Worm (Caenorhabditis elegans) whole organism, L4 larva: ENCODE measurements around the gene K11H12.5.
A peak's percentile ranks its signal among the peaks of the same experiment; 100 is the strongest.

Experiments used
- F10B5.3 ChIP-seq: sonication (generic microtip); optimal IDR thresholded peaks from 2 replicates; lab custom pipeline; 2016; ENCODE audit warnings: mild to moderate bottlenecking, missing genetic modification characterization, missing compliant biosample characterization
- F26F4.8 ChIP-seq: fragments of 200-800 bp; sonication (Bioruptor generic); conservative IDR thresholded peaks from 2 replicates; pipeline ENCODE4 v1.3.6; 2022; ENCODE audit warnings: missing genetic modification characterization, missing compliant biosample characterization
- F37D6.2 ChIP-seq: sonication (generic microtip); optimal IDR thresholded peaks from 2 replicates; lab custom pipeline; 2016; ENCODE audit warnings: mild to moderate bottlenecking, missing genetic modification characterization, missing compliant biosample characterization
- F44E2.7 ChIP-seq: fragments of 200-800 bp; sonication (Bioruptor generic); IDR thresholded peaks from 2 replicates; pipeline ENCODE4 v2.1.2; 2022; ENCODE audit warnings: missing genetic modification characterization, missing compliant biosample characterization
- Y5F2A.4 ChIP-seq: fragments of 200-800 bp; sonication (Bioruptor generic); optimal IDR thresholded peaks from 2 replicates; lab custom pipeline; 2018; ENCODE audit warnings: mild to moderate bottlenecking, missing genetic modification characterization, missing compliant biosample characterization
- aly-2 ChIP-seq: sonication (generic microtip); optimal IDR thresholded peaks from 2 replicates; lab custom pipeline; 2018; ENCODE audit warnings: missing biosample characterization, missing genetic modification characterization
- arid-1 ChIP-seq: fragments of 200-800 bp; sonication (Bioruptor generic); conservative IDR thresholded peaks from 2 replicates; pipeline ENCODE4 v1.3.6; 2022; ENCODE audit warnings: missing genetic modification reagents, missing genetic modification characterization, missing compliant biosample characterization
- attf-4 ChIP-seq: sonication (generic microtip); optimal IDR thresholded peaks from 3 replicates; lab custom pipeline; 2017; ENCODE audit warnings: missing biosample characterization, missing genetic modification characterization
- ces-1 ChIP-seq: fragments of 150-350 bp; sonication (generic microtip); optimal IDR thresholded peaks from 4 replicates; lab custom pipeline; 2014; ENCODE audit warnings: missing biosample characterization, missing genetic modification reagents, missing genetic modification characterization
- daf-16 ChIP-seq, 3 experiments: sonication (generic microtip); optimal IDR thresholded peaks; 2 replicates each; lab custom pipeline; 2016 to 2017; ENCODE audit warnings: missing genetic modification characterization in 3 of 3, missing genetic modification reagents in 3 of 3, mild to moderate bottlenecking in 2 of 3, missing compliant biosample characterization in 2 of 3, missing biosample characterization in 1 of 3, moderate library complexity in 1 of 3
- daf-8 ChIP-seq: fragments of 200-800 bp; sonication (Bioruptor generic); IDR thresholded peaks from 2 replicates; pipeline ENCODE4 v1.3.6; 2022; ENCODE audit warnings: missing genetic modification characterization, missing compliant biosample characterization
- dmd-6 ChIP-seq: fragments of 200-800 bp; sonication (Bioruptor generic); IDR thresholded peaks from 2 replicates; pipeline ENCODE4 v1.3.6; 2022; ENCODE audit warnings: missing genetic modification reagents, missing genetic modification characterization, missing compliant biosample characterization
- dmd-8 ChIP-seq: fragments of 200-800 bp; sonication (Bioruptor generic); IDR thresholded peaks from 2 replicates; pipeline ENCODE4 v1.3.6; 2022; ENCODE audit warnings: missing genetic modification characterization, missing compliant biosample characterization
- dmd-9 ChIP-seq: fragments of 200-800 bp; sonication (Bioruptor generic); IDR thresholded peaks from 2 replicates; pipeline ENCODE4 v1.3.6; 2022; ENCODE audit warnings: missing genetic modification reagents, missing genetic modification characterization, missing compliant biosample characterization
- dpl-1 ChIP-seq: fragments of 150-350 bp; optimal IDR thresholded peaks from 2 replicates; lab custom pipeline; 2014; ENCODE audit warnings: missing biosample characterization, missing genetic modification reagents, missing genetic modification characterization
- egl-27 ChIP-seq: sonication (generic microtip); optimal IDR thresholded peaks from 3 replicates; lab custom pipeline; 2017; ENCODE audit warnings: missing biosample characterization, missing genetic modification reagents, missing genetic modification characterization
- egl-43 ChIP-seq: fragments of 200-800 bp; sonication (Bioruptor generic); IDR thresholded peaks from 2 replicates; pipeline ENCODE4 v1.3.6; 2022; ENCODE audit warnings: missing genetic modification reagents, missing genetic modification characterization, missing compliant biosample characterization
- hlh-30 ChIP-seq: sonication (generic microtip); optimal IDR thresholded peaks from 2 replicates; lab custom pipeline; 2017; ENCODE audit warnings: antibody characterized with exemption, mild to moderate bottlenecking, missing genetic modification characterization, missing compliant biosample characterization; ENCODE audit not compliant: insufficient read depth
- hmg-1.1 ChIP-seq: fragments of 200-800 bp; sonication (Bioruptor generic); IDR thresholded peaks from 2 replicates; pipeline ENCODE4 v1.3.6; 2022; ENCODE audit warnings: missing genetic modification reagents, missing genetic modification characterization, missing compliant biosample characterization
- jun-1 ChIP-seq: fragments of 150-350 bp; optimal IDR thresholded peaks from 2 replicates; lab custom pipeline; 2014; ENCODE audit warnings: missing biosample characterization, missing genetic modification reagents, missing genetic modification characterization
- lin-15B ChIP-seq: fragments of 150-350 bp; sonication (generic microtip); optimal IDR thresholded peaks from 3 replicates; lab custom pipeline; 2014; ENCODE audit warnings: missing biosample characterization, missing genetic modification characterization
- lin-38 ChIP-seq: fragments of 200-800 bp; sonication (Bioruptor generic); IDR thresholded peaks from 2 replicates; pipeline ENCODE4 v1.3.6; 2022; ENCODE audit warnings: missing genetic modification reagents, missing genetic modification characterization, missing compliant biosample characterization
- lin-39 ChIP-seq: fragments of 150-350 bp; optimal IDR thresholded peaks from 2 replicates; lab custom pipeline; 2014; ENCODE audit warnings: missing biosample characterization, missing genetic modification reagents, missing genetic modification characterization
- lir-3 ChIP-seq: sonication (generic microtip); optimal IDR thresholded peaks from 2 replicates; lab custom pipeline; 2016; ENCODE audit warnings: mild to moderate bottlenecking, missing genetic modification characterization, missing compliant biosample characterization
- lsy-2 ChIP-seq, 2 experiments: fragments of 150-350 bp in 1 of 2; sonication (generic microtip) in 1 of 2; optimal IDR thresholded peaks; 2 replicates each; lab custom pipeline; 2014 to 2017; ENCODE audit warnings: missing biosample characterization in 2 of 2, missing genetic modification characterization in 2 of 2
- madf-9 ChIP-seq: fragments of 200-800 bp; sonication (Bioruptor generic); conservative IDR thresholded peaks from 2 replicates; pipeline ENCODE4 v1.3.6; 2022; ENCODE audit warnings: missing genetic modification reagents, missing genetic modification characterization, missing compliant biosample characterization
- mdl-1 ChIP-seq, 2 experiments: fragments of 150-350 bp in 1 of 2; sonication (generic microtip) in 1 of 2; optimal IDR thresholded peaks; 2 replicates each; lab custom pipeline; 2014 to 2017; ENCODE audit warnings: missing biosample characterization in 2 of 2, missing genetic modification characterization in 2 of 2
- mdt-29 ChIP-seq: fragments of 200-800 bp; sonication (Bioruptor generic); IDR thresholded peaks from 2 replicates; pipeline ENCODE4 v1.3.6; 2022; ENCODE audit warnings: missing genetic modification reagents, missing genetic modification characterization, missing compliant biosample characterization
- mep-1 ChIP-seq: fragments of 150-350 bp; sonication (generic microtip); optimal IDR thresholded peaks from 3 replicates; lab custom pipeline; 2014; ENCODE audit warnings: missing biosample characterization, missing genetic modification characterization
- nhr-102 ChIP-seq: sonication (generic microtip); optimal IDR thresholded peaks from 2 replicates; lab custom pipeline; 2016; ENCODE audit warnings: mild to moderate bottlenecking, missing genetic modification characterization, moderate library complexity, missing compliant biosample characterization
- nhr-111 ChIP-seq: fragments of 200-800 bp; sonication (Bioruptor generic); optimal IDR thresholded peaks from 2 replicates; lab custom pipeline; 2018; ENCODE audit warnings: mild to moderate bottlenecking, missing genetic modification characterization, missing compliant biosample characterization
- nhr-237 ChIP-seq: sonication (generic microtip); optimal IDR thresholded peaks from 2 replicates; lab custom pipeline; 2017; ENCODE audit warnings: missing biosample characterization, missing genetic modification characterization
- nhr-25 ChIP-seq: sonication (generic microtip); optimal IDR thresholded peaks from 2 replicates; lab custom pipeline; 2017; ENCODE audit warnings: missing genetic modification characterization, mild to moderate bottlenecking, missing compliant biosample characterization, antibody characterized with exemption, moderate library complexity, borderline replicate concordance; ENCODE audit not compliant: insufficient read depth
- nhr-28 ChIP-seq: fragments of 150-350 bp; optimal IDR thresholded peaks from 2 replicates; lab custom pipeline; 2014; ENCODE audit warnings: missing biosample characterization, missing genetic modification characterization
- pha-4 ChIP-seq, 2 experiments: fragments of 150-350 bp in 1 of 2; fragments of 200-800 bp in 1 of 2; sonication (Bioruptor generic) in 1 of 2; IDR thresholded peaks in 1 of 2; optimal IDR thresholded peaks in 1 of 2; 2 replicates each; pipeline versions ENCODE4 v1.3.6 to Lab custom; 2014 to 2022; ENCODE audit warnings: missing genetic modification characterization in 2 of 2, missing genetic modification reagents in 2 of 2, missing biosample characterization in 1 of 2, missing compliant biosample characterization in 1 of 2
- rbr-2 ChIP-seq: sonication (generic microtip); optimal IDR thresholded peaks from 2 replicates; lab custom pipeline; 2016; ENCODE audit warnings: missing genotype, missing genetic modification characterization, missing compliant biosample characterization
- skn-1 ChIP-seq: fragments of 150-350 bp; optimal IDR thresholded peaks from 2 replicates; lab custom pipeline; 2014; ENCODE audit warnings: missing biosample characterization, missing genetic modification characterization
- spr-3 ChIP-seq: fragments of 200-800 bp; sonication (Bioruptor generic); optimal IDR thresholded peaks from 2 replicates; lab custom pipeline; 2018; ENCODE audit warnings: mild to moderate bottlenecking, missing genetic modification characterization, missing compliant biosample characterization
- tag-97 ChIP-seq: fragments of 200-800 bp; sonication (Bioruptor generic); IDR thresholded peaks from 2 replicates; pipeline ENCODE4 v1.3.6; 2022; ENCODE audit warnings: missing genetic modification characterization, missing compliant biosample characterization
- tra-1 ChIP-seq: fragments of 200-800 bp; sonication (Bioruptor generic); IDR thresholded peaks from 2 replicates; pipeline ENCODE4 v1.3.6; 2022; ENCODE audit warnings: missing genetic modification reagents, missing genetic modification characterization, missing compliant biosample characterization
- unc-39 ChIP-seq: sonication (generic microtip); optimal IDR thresholded peaks from 2 replicates; lab custom pipeline; 2017; ENCODE audit warnings: missing biosample characterization, missing genetic modification characterization
- unc-62 ChIP-seq, 3 experiments: fragments of 150-350 bp in 1 of 3; sonication (generic microtip); optimal IDR thresholded peaks in 2 of 3; peaks in 1 of 3; 1 replicate in 1 of 3; 2 replicates in 2 of 3; lab custom pipeline; 2014 to 2017; ENCODE audit warnings: missing biosample characterization in 3 of 3, missing genetic modification characterization in 3 of 3, missing genetic modification reagents in 3 of 3, missing genotype in 1 of 3
- zag-1 ChIP-seq: fragments of 150-350 bp; optimal IDR thresholded peaks from 2 replicates; lab custom pipeline; 2014; ENCODE audit warnings: missing biosample characterization, missing genetic modification characterization
- zip-2 ChIP-seq: fragments of 150-350 bp; optimal IDR thresholded peaks from 2 replicates; lab custom pipeline; 2014; ENCODE audit warnings: missing biosample characterization, missing genetic modification characterization
- ztf-7 ChIP-seq: fragments of 150-350 bp; optimal IDR thresholded peaks from 2 replicates; lab custom pipeline; 2014; ENCODE audit warnings: missing biosample characterization, missing genetic modification characterization

The K11H12.5 gene

DNA sequence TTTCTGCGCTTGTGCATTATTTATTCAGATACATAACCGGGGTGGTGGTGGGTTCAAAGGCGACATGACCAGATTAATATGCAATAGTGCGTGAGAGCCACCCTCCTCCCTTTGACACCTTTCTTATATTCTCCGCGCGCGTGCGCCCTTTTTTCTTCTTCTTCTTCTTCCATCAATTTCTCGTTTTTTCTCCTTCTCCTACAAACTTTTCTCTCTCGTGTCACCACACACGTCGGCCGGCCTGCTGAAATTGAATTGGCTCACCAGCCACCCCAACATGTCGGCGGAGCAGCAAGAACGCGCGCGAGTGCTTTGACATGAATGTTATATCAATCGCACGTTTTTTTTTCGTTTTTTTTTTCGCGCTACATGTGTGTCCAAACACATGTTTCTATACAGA, 16.8 kb upstream of the K11H12.5 start:
- TF ChIP-seq mdl-1 (tag; optimal IDR thresholded peaks at IDR 0.05; lab: Kevin White, UChicago) (peak in 1 of 2 experiments; percentile 12), lsy-2 (tag; optimal IDR thresholded peaks at IDR 0.05; lab: Kevin White, UChicago) (peak in 1 of 2 experiments; percentile 31), skn-1 (tag; lab: Kevin White, UChicago) (no peak), madf-9 (GFP tag; lab: Robert Waterston, UW) (no peak), egl-43 (GFP tag; lab: Robert Waterston, UW) (peak; percentile 23; the same call in 1 of the 2 replicates), hlh-30 (tag; lab: Kevin White, UChicago) (peak; percentile 15), rbr-2 (tag; lab: Kevin White, UChicago) (peak; percentile 28)

DNA sequence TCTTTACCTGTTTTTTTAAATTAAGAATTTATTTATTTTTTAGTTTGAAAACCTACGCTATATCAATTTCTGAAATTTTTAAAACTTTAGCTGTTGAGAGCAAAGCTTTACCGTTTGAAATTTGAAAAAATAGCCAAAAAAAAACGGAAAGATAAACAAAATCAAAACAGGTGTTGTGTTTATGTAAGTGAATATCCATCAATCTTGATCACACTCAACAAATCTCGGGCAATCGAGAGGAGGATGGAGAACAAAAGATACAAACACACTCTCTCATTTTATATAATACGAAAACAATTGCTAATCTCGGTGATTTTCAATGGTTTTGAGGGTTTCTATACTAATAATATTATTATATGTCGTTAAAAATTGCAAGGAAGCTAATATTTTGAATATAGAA, 14.8 kb upstream of the K11H12.5 start:
- TF ChIP-seq daf-16 (GFP tag; optimal IDR thresholded peaks at IDR 0.05; lab: Kevin White, UChicago) (peak in 1 of 2 experiments; percentile 54), daf-16 (tag; optimal IDR thresholded peaks at IDR 0.05; lab: Kevin White, UChicago) (no peak), jun-1 (tag; lab: Kevin White, UChicago) (no peak), lir-3 (no peak), skn-1 (tag; lab: Kevin White, UChicago) (no peak), unc-62 (GFP tag; optimal IDR thresholded peaks at IDR 0.05 in 1 of 2; lab: Kevin White, UChicago) (peak in 1 of 2 experiments; percentile 75), unc-62 (tag; optimal IDR thresholded peaks at IDR 0.05; lab: Kevin White, UChicago) (no peak)

DNA sequence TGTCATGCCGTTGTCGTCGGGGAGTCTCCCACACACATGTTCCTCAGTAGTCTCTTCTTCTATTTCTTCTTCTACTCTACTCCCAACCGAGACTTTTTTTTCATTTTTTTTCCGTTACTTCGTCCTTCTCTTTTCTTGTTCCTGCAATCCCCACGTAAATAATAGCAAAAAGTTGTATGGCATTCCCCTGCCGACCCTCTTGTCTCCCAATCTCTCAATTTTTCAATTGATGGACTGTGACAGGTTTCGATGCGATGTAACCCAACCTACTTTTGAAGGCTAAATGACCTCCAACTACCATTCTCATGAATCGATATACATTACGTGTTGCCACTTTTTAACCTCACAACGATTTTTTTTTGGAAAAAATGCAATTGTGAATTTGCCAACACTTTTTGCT, 12.3 kb upstream of the K11H12.5 start:
- TF ChIP-seq dpl-1 (GFP tag; lab: Kevin White, UChicago), result no peak
- TF ChIP-seq zag-1, result no peak
- TF ChIP-seq aly-2 (tag; lab: Kevin White, UChicago), result no peak
- TF ChIP-seq dmd-6 (GFP tag; lab: Robert Waterston, UW), result no peak
- TF ChIP-seq lin-38 (GFP tag; lab: Robert Waterston, UW), result no peak
- TF ChIP-seq dmd-9 (GFP tag; lab: Robert Waterston, UW), result no peak
- no peak for TF ChIP-seq zip-2
- no peak for TF ChIP-seq mdt-29 (GFP tag; lab: Robert Waterston, UW)
- no peak for TF ChIP-seq Y5F2A.4
- TF ChIP-seq lin-15B (tag; lab: Kevin White, UChicago), result no peak
- no peak for TF ChIP-seq tag-97 (GFP tag; lab: Robert Waterston, UW)
- TF ChIP-seq nhr-25 (tag; lab: Kevin White, UChicago), result peak; percentile 12
- peak; percentile 57 for TF ChIP-seq mep-1 (tag; lab: Kevin White, UChicago)
- TF ChIP-seq egl-27 (tag; lab: Kevin White, UChicago), result no peak
- no peak for TF ChIP-seq F37D6.2 (tag; lab: Kevin White, UChicago)
- no peak for TF ChIP-seq skn-1 (tag; lab: Kevin White, UChicago)
- no peak for TF ChIP-seq F44E2.7 (GFP tag; lab: Robert Waterston, UW)
- no peak for TF ChIP-seq ces-1 (GFP tag; lab: Kevin White, UChicago)
- no peak for TF ChIP-seq unc-39
- TF ChIP-seq daf-8, result no peak
- TF ChIP-seq tra-1 (GFP tag; lab: Robert Waterston, UW), result 0 out of 2 replicates have a peak, but pooled peaks have one; percentile 32
- no peak for TF ChIP-seq nhr-237 (tag; lab: Kevin White, UChicago)
- TF ChIP-seq dmd-8 (GFP tag; lab: Robert Waterston, UW), result no peak
- no peak for TF ChIP-seq arid-1 (GFP tag; lab: Robert Waterston, UW)
- TF ChIP-seq nhr-111 (GFP tag; lab: Kevin White, UChicago), result no peak
- TF ChIP-seq rbr-2 (tag; lab: Kevin White, UChicago), result no peak
- TF ChIP-seq lin-39 (tag; lab: Kevin White, UChicago), result no peak
- no peak for TF ChIP-seq attf-4 (tag; lab: Kevin White, UChicago)
- no peak for TF ChIP-seq spr-3 (GFP tag; lab: Kevin White, UChicago)
- no peak for TF ChIP-seq F26F4.8 (GFP tag; lab: Robert Waterston, UW)
- no peak for TF ChIP-seq ztf-7 (tag; lab: Kevin White, UChicago)
- TF ChIP-seq F10B5.3 (tag; lab: Kevin White, UChicago), result no peak
- TF ChIP-seq nhr-28 (tag; lab: Kevin White, UChicago), result peak; percentile 21
- TF ChIP-seq pha-4 (GFP tag; IDR thresholded peaks at IDR 0.05; lab: Robert Waterston, UW), result no peak
- no peak for TF ChIP-seq pha-4 (tag; optimal IDR thresholded peaks at IDR 0.05; lab: Kevin White, UChicago)
- TF ChIP-seq unc-62 (GFP tag; optimal IDR thresholded peaks at IDR 0.05 in 1 of 2; lab: Kevin White, UChicago), result peak in 1 of 2 experiments; percentile 69
- no peak for TF ChIP-seq unc-62 (tag; optimal IDR thresholded peaks at IDR 0.05; lab: Kevin White, UChicago)
- 0 out of 2 replicates have a peak, but pooled peaks have one; percentile 4 for TF ChIP-seq hmg-1.1 (GFP tag; lab: Robert Waterston, UW)
- TF ChIP-seq nhr-102, result no peak
